Fruit fly (Drosophila melanogaster): Measurements from ENCODE around the gene CAHbeta.

Gene CAHbeta

dm6 chr3R:8966598-8966997, 14.1 kb upstream of the CAHbeta start:
- TF ChIP-seq usp (GFP tag; optimal IDR thresholded peaks at IDR 0.05) (no peak), CG8478 (optimal IDR thresholded peaks at IDR 0.05) (no peak), pan (optimal IDR thresholded peaks at IDR 0.05) (no peak), psq (optimal IDR thresholded peaks at IDR 0.05) (no peak), EcR (GFP tag; optimal IDR thresholded peaks at IDR 0.05) (no peak), Dll (optimal IDR thresholded peaks at IDR 0.05) (no peak)

- TF ChIP-seq pan (optimal IDR thresholded peaks at IDR 0.05): no peak
- TF ChIP-seq CG8478 (optimal IDR thresholded peaks at IDR 0.05): no peak
- TF ChIP-seq EcR (GFP tag; optimal IDR thresholded peaks at IDR 0.05): no peak
- TF ChIP-seq psq (optimal IDR thresholded peaks at IDR 0.05): no peak
Measured at dm6 chr3R:8968837-8969236, 11.8 kb upstream of the CAHbeta start.

- no peak for TF ChIP-seq usp (GFP tag; optimal IDR thresholded peaks at IDR 0.05)
- TF ChIP-seq Dll (optimal IDR thresholded peaks at IDR 0.05): peak; percentile 71
- no peak for TF ChIP-seq pan (optimal IDR thresholded peaks at IDR 0.05)
Measured at dm6 chr3R:8969301-8969925, 11.2 kb upstream of the CAHbeta start.

dm6 chr3R:8969926-8970306, 10.7 kb upstream of the CAHbeta start:
- TF ChIP-seq pan (optimal IDR thresholded peaks at IDR 0.05): no peak
- no peak for TF ChIP-seq Dll (optimal IDR thresholded peaks at IDR 0.05)
- TF ChIP-seq psq (optimal IDR thresholded peaks at IDR 0.05): no peak
- TF ChIP-seq EcR (GFP tag; optimal IDR thresholded peaks at IDR 0.05): no peak
- no peak for TF ChIP-seq usp (GFP tag; optimal IDR thresholded peaks at IDR 0.05)
- no peak for TF ChIP-seq CG8478 (optimal IDR thresholded peaks at IDR 0.05)

dm6 chr3R:8970707-8971106, 10.0 kb upstream of the CAHbeta start:
- TF ChIP-seq usp (GFP tag; optimal IDR thresholded peaks at IDR 0.05) (no peak), EcR (GFP tag; optimal IDR thresholded peaks at IDR 0.05) (no peak), psq (optimal IDR thresholded peaks at IDR 0.05) (no peak), CG8478 (optimal IDR thresholded peaks at IDR 0.05) (no peak), Dll (optimal IDR thresholded peaks at IDR 0.05) (no peak), pan (optimal IDR thresholded peaks at IDR 0.05) (no peak)

- TF ChIP-seq Dll (optimal IDR thresholded peaks at IDR 0.05) (peak; percentile 40), usp (GFP tag; optimal IDR thresholded peaks at IDR 0.05) (no peak)
Measured at dm6 chr3R:8971794-8972193, 8.9 kb upstream of the CAHbeta start.

- TF ChIP-seq Dll (optimal IDR thresholded peaks at IDR 0.05): no peak
- TF ChIP-seq EcR (GFP tag; optimal IDR thresholded peaks at IDR 0.05): no peak
- no peak for TF ChIP-seq pan (optimal IDR thresholded peaks at IDR 0.05)
- TF ChIP-seq usp (GFP tag; optimal IDR thresholded peaks at IDR 0.05): no peak
- no peak for TF ChIP-seq psq (optimal IDR thresholded peaks at IDR 0.05)
- TF ChIP-seq CG8478 (optimal IDR thresholded peaks at IDR 0.05): no peak
Measured at dm6 chr3R:8976073-8976593, 4.5 kb upstream of the CAHbeta start.

dm6 chr3R:8978768-8979167, 1.9 kb upstream of the CAHbeta start:
- TF ChIP-seq EcR (GFP tag; optimal IDR thresholded peaks at IDR 0.05) (no peak), pan (optimal IDR thresholded peaks at IDR 0.05) (no peak), usp (GFP tag; optimal IDR thresholded peaks at IDR 0.05) (no peak), CG8478 (optimal IDR thresholded peaks at IDR 0.05) (no peak), psq (optimal IDR thresholded peaks at IDR 0.05) (no peak), Dll (optimal IDR thresholded peaks at IDR 0.05) (no peak)

- TF ChIP-seq EcR (GFP tag; optimal IDR thresholded peaks at IDR 0.05) (no peak), CG8478 (optimal IDR thresholded peaks at IDR 0.05) (no peak), Dll (optimal IDR thresholded peaks at IDR 0.05) (no peak), usp (GFP tag; optimal IDR thresholded peaks at IDR 0.05) (no peak), psq (optimal IDR thresholded peaks at IDR 0.05) (no peak), pan (optimal IDR thresholded peaks at IDR 0.05) (no peak)
Measured at dm6 chr3R:8979850-8980775, 547 bp upstream of the CAHbeta start.

dm6 chr3R:8981209-8981996, 743 bp downstream of the CAHbeta start:
- TF ChIP-seq pan (optimal IDR thresholded peaks at IDR 0.05) (no peak), Dll (optimal IDR thresholded peaks at IDR 0.05) (no peak), psq (optimal IDR thresholded peaks at IDR 0.05) (no peak), usp (GFP tag; optimal IDR thresholded peaks at IDR 0.05) (no peak), CG8478 (optimal IDR thresholded peaks at IDR 0.05) (no peak), EcR (GFP tag; optimal IDR thresholded peaks at IDR 0.05) (no peak)

dm6 chr3R:8984141-8984540, 3.5 kb downstream of the CAHbeta start, which contains the start of gene RagA-B:
Gene RagA-B (minus strand): TSS chr3R:8984315.
- TF ChIP-seq CG8478 (optimal IDR thresholded peaks at IDR 0.05) (no peak), Dll (optimal IDR thresholded peaks at IDR 0.05) (no peak), EcR (GFP tag; optimal IDR thresholded peaks at IDR 0.05) (no peak), psq (optimal IDR thresholded peaks at IDR 0.05) (no peak), pan (optimal IDR thresholded peaks at IDR 0.05) (no peak), usp (GFP tag; optimal IDR thresholded peaks at IDR 0.05) (no peak)
